Worm (Caenorhabditis elegans) whole organism, L4 larva: Measurements from ENCODE around the gene tbx-9.

Source experiments
- F49E8.2 ChIP-seq: sonication (generic microtip); optimal IDR thresholded peaks from 2 replicates; lab custom pipeline; 2016; ENCODE audit warnings: missing compliant biosample characterization, mild to moderate bottlenecking, missing genetic modification characterization, borderline replicate concordance
- T26A8.4 ChIP-seq: fragments of 200-800 bp; sonication (Bioruptor generic); IDR thresholded peaks from 2 replicates; pipeline ENCODE4 v1.3.6; 2022; ENCODE audit warnings: missing genetic modification characterization, missing compliant biosample characterization
- Y48G9A.11 ChIP-seq: fragments of 200-800 bp; sonication (Bioruptor generic); IDR thresholded peaks from 2 replicates; pipeline ENCODE4 v1.3.6; 2022; ENCODE audit warnings: missing genetic modification reagents, missing genetic modification characterization, missing compliant biosample characterization
- ama-1 ChIP-seq: fragments of 150-350 bp; optimal IDR thresholded peaks from 2 replicates; lab custom pipeline; 2014; ENCODE audit warnings: inconsistent platforms, mixed read lengths
- arid-1 ChIP-seq: fragments of 200-800 bp; sonication (Bioruptor generic); conservative IDR thresholded peaks from 2 replicates; pipeline ENCODE4 v1.3.6; 2022; ENCODE audit warnings: missing genetic modification reagents, missing genetic modification characterization, missing compliant biosample characterization
- ceh-32 ChIP-seq: sonication (generic microtip); optimal IDR thresholded peaks from 2 replicates; lab custom pipeline; 2016; ENCODE audit warnings: mild to moderate bottlenecking, missing genetic modification characterization, missing compliant biosample characterization; ENCODE audit not compliant: poor library complexity
- ceh-44 ChIP-seq: fragments of 200-800 bp; sonication (Bioruptor generic); IDR thresholded peaks from 2 replicates; pipeline ENCODE4 v1.3.6; 2022; ENCODE audit warnings: missing genetic modification reagents, missing genetic modification characterization, missing compliant biosample characterization
- daf-16 ChIP-seq, 3 experiments: sonication (generic microtip); optimal IDR thresholded peaks; 2 replicates each; lab custom pipeline; 2016 to 2017; ENCODE audit warnings: missing genetic modification characterization in 3 of 3, missing genetic modification reagents in 3 of 3, mild to moderate bottlenecking in 2 of 3, missing compliant biosample characterization in 2 of 3, missing biosample characterization in 1 of 3, moderate library complexity in 1 of 3
- dmd-6 ChIP-seq: fragments of 200-800 bp; sonication (Bioruptor generic); IDR thresholded peaks from 2 replicates; pipeline ENCODE4 v1.3.6; 2022; ENCODE audit warnings: missing genetic modification reagents, missing genetic modification characterization, missing compliant biosample characterization
- dpl-1 ChIP-seq: fragments of 150-350 bp; optimal IDR thresholded peaks from 2 replicates; lab custom pipeline; 2014; ENCODE audit warnings: missing biosample characterization, missing genetic modification reagents, missing genetic modification characterization
- dve-1 ChIP-seq: sonication (generic microtip); optimal IDR thresholded peaks from 2 replicates; lab custom pipeline; 2017; ENCODE audit warnings: antibody characterized with exemption, mild to moderate bottlenecking, missing genetic modification characterization, missing compliant biosample characterization; ENCODE audit not compliant: insufficient read depth
- egl-43 ChIP-seq: fragments of 200-800 bp; sonication (Bioruptor generic); IDR thresholded peaks from 2 replicates; pipeline ENCODE4 v1.3.6; 2022; ENCODE audit warnings: missing genetic modification reagents, missing genetic modification characterization, missing compliant biosample characterization
- fos-1 ChIP-seq: fragments of 150-350 bp; optimal IDR thresholded peaks from 2 replicates; lab custom pipeline; 2014; ENCODE audit warnings: missing biosample characterization, missing genetic modification characterization
- hlh-11 ChIP-seq: fragments of 200-800 bp; sonication (Bioruptor generic); optimal IDR thresholded peaks from 2 replicates; lab custom pipeline; 2018; ENCODE audit warnings: mild to moderate bottlenecking, missing genetic modification characterization, missing compliant biosample characterization
- hlh-30 ChIP-seq: sonication (generic microtip); optimal IDR thresholded peaks from 2 replicates; lab custom pipeline; 2017; ENCODE audit warnings: antibody characterized with exemption, mild to moderate bottlenecking, missing genetic modification characterization, missing compliant biosample characterization; ENCODE audit not compliant: insufficient read depth
- lin-38 ChIP-seq: fragments of 200-800 bp; sonication (Bioruptor generic); IDR thresholded peaks from 2 replicates; pipeline ENCODE4 v1.3.6; 2022; ENCODE audit warnings: missing genetic modification reagents, missing genetic modification characterization, missing compliant biosample characterization
- mdt-29 ChIP-seq: fragments of 200-800 bp; sonication (Bioruptor generic); IDR thresholded peaks from 2 replicates; pipeline ENCODE4 v1.3.6; 2022; ENCODE audit warnings: missing genetic modification reagents, missing genetic modification characterization, missing compliant biosample characterization
- mes-2 ChIP-seq: sonication (generic microtip); optimal IDR thresholded peaks from 2 replicates; lab custom pipeline; 2016; ENCODE audit warnings: missing genotype, mild to moderate bottlenecking, missing genetic modification characterization, missing compliant biosample characterization; ENCODE audit not compliant: poor library complexity, severe bottlenecking
- nhr-28 ChIP-seq: fragments of 150-350 bp; optimal IDR thresholded peaks from 2 replicates; lab custom pipeline; 2014; ENCODE audit warnings: missing biosample characterization, missing genetic modification characterization
- nhr-41 ChIP-seq: fragments of 200-800 bp; sonication (Bioruptor generic); IDR thresholded peaks from 2 replicates; pipeline ENCODE4 v1.3.6; 2022; ENCODE audit warnings: missing genetic modification reagents, missing genetic modification characterization, missing compliant biosample characterization
- nhr-48 ChIP-seq: sonication (generic microtip); optimal IDR thresholded peaks from 2 replicates; lab custom pipeline; 2016; ENCODE audit warnings: mild to moderate bottlenecking, missing genetic modification characterization, missing compliant biosample characterization
- nhr-6 ChIP-seq: fragments of 150-350 bp; optimal IDR thresholded peaks from 2 replicates; lab custom pipeline; 2014; ENCODE audit warnings: missing biosample characterization, missing genetic modification characterization
- pha-4 ChIP-seq, 2 experiments: fragments of 150-350 bp in 1 of 2; fragments of 200-800 bp in 1 of 2; sonication (Bioruptor generic) in 1 of 2; IDR thresholded peaks in 1 of 2; optimal IDR thresholded peaks in 1 of 2; 2 replicates each; pipeline versions ENCODE4 v1.3.6 to Lab custom; 2014 to 2022; ENCODE audit warnings: missing genetic modification characterization in 2 of 2, missing genetic modification reagents in 2 of 2, missing biosample characterization in 1 of 2, missing compliant biosample characterization in 1 of 2
- php-3 ChIP-seq: fragments of 200-800 bp; sonication (Bioruptor generic); IDR thresholded peaks from 2 replicates; pipeline ENCODE4 v1.3.6; 2022; ENCODE audit warnings: missing genetic modification reagents, missing genetic modification characterization, missing compliant biosample characterization
- set-16 ChIP-seq: fragments of 200-800 bp; sonication (Bioruptor generic); IDR thresholded peaks from 2 replicates; pipeline ENCODE4 v1.3.6; 2022; ENCODE audit warnings: missing genetic modification reagents, missing genetic modification characterization, missing compliant biosample characterization
- snpc-1.2 ChIP-seq: fragments of 200-800 bp; sonication (Bioruptor generic); IDR thresholded peaks from 2 replicates; pipeline ENCODE4 v1.3.6; 2022; ENCODE audit warnings: missing genetic modification reagents, missing genetic modification characterization, missing compliant biosample characterization
- tra-1 ChIP-seq: fragments of 200-800 bp; sonication (Bioruptor generic); IDR thresholded peaks from 2 replicates; pipeline ENCODE4 v1.3.6; 2022; ENCODE audit warnings: missing genetic modification reagents, missing genetic modification characterization, missing compliant biosample characterization
- unc-130 ChIP-seq: sonication (generic microtip); optimal IDR thresholded peaks from 2 replicates; lab custom pipeline; 2016; ENCODE audit warnings: missing genetic modification reagents, missing genetic modification characterization, missing compliant biosample characterization
- unc-62 ChIP-seq, 3 experiments: fragments of 150-350 bp in 1 of 3; sonication (generic microtip); optimal IDR thresholded peaks in 2 of 3; peaks in 1 of 3; 1 replicate in 1 of 3; 2 replicates in 2 of 3; lab custom pipeline; 2014 to 2017; ENCODE audit warnings: missing biosample characterization in 3 of 3, missing genetic modification characterization in 3 of 3, missing genetic modification reagents in 3 of 3, missing genotype in 1 of 3

Gene tbx-9

ce11 chrIII:10328565-10329541 is 12.8 kb downstream of the tbx-9 start:
- TF ChIP-seq fos-1 (tag; lab: Kevin White, UChicago), result no peak
- TF ChIP-seq tra-1 (GFP tag; lab: Robert Waterston, UW), result no peak
- TF ChIP-seq nhr-41 (GFP tag; lab: Robert Waterston, UW), result no peak
- TF ChIP-seq ama-1 (lab: Kevin White, UChicago), result no peak
- peak; percentile 7 for TF ChIP-seq nhr-28 (tag; lab: Kevin White, UChicago)
- TF ChIP-seq dve-1 (tag; lab: Kevin White, UChicago), result peak; percentile 13
- TF ChIP-seq set-16 (GFP tag; lab: Robert Waterston, UW), result peak; percentile 89
- 0 out of 2 replicates have a peak, but pooled peaks have one; percentile 29 for TF ChIP-seq Y48G9A.11
- TF ChIP-seq daf-16 (GFP tag; optimal IDR thresholded peaks at IDR 0.05; lab: Kevin White, UChicago), result no peak
- peak; percentile 44 for TF ChIP-seq daf-16 (tag; optimal IDR thresholded peaks at IDR 0.05; lab: Kevin White, UChicago)
- peak in 1 of 2 experiments; percentile 89 for TF ChIP-seq unc-62 (GFP tag; optimal IDR thresholded peaks at IDR 0.05 in 1 of 2; lab: Kevin White, UChicago)
- no peak for TF ChIP-seq unc-62 (tag; optimal IDR thresholded peaks at IDR 0.05; lab: Kevin White, UChicago)
- TF ChIP-seq hlh-11 (tag; lab: Kevin White, UChicago), result peak; percentile 0
- peak; percentile 21; the same call in 1 of the 2 replicates for TF ChIP-seq dmd-6 (GFP tag; lab: Robert Waterston, UW)
- 0 out of 2 replicates have a peak, but pooled peaks have one; percentile 7 for TF ChIP-seq php-3 (GFP tag; lab: Robert Waterston, UW)
- no peak for TF ChIP-seq pha-4 (GFP tag; IDR thresholded peaks at IDR 0.05; lab: Robert Waterston, UW)
- TF ChIP-seq pha-4 (tag; optimal IDR thresholded peaks at IDR 0.05; lab: Kevin White, UChicago), result peak; percentile 49
- TF ChIP-seq nhr-48, result no peak
- peak; percentile 32 for TF ChIP-seq hlh-30 (tag; lab: Kevin White, UChicago)
- peak; percentile 29 for TF ChIP-seq nhr-6 (tag; lab: Kevin White, UChicago)

ce11 chrIII:10326327-10326726 is 15.3 kb downstream of the tbx-9 start:
- TF ChIP-seq set-16 (GFP tag; lab: Robert Waterston, UW) (peak; percentile 79), egl-43 (GFP tag; lab: Robert Waterston, UW) (peak; percentile 61; the same call in 1 of the 2 replicates), mdt-29 (GFP tag; lab: Robert Waterston, UW) (no peak)

- TF ChIP-seq dpl-1 (GFP tag; lab: Kevin White, UChicago) (peak; percentile 37), ceh-32 (tag; lab: Kevin White, UChicago) (no peak)
Measured at ce11 chrIII:10320788-10321187, 20.9 kb downstream of the tbx-9 start, which contains the start of gene sas-7. Gene sas-7 (plus strand): TSS chrIII:10321019.

- TF ChIP-seq F49E8.2 (tag; lab: Kevin White, UChicago) (peak; percentile 43), ceh-44 (GFP tag; lab: Robert Waterston, UW) (0 out of 2 replicates have a peak, but pooled peaks have one; percentile 4), mes-2 (tag; lab: Kevin White, UChicago) (peak; percentile 3), lin-38 (GFP tag; lab: Robert Waterston, UW) (peak; percentile 79), unc-130 (peak; percentile 74), snpc-1.2 (GFP tag; lab: Robert Waterston, UW) (peak; percentile 69; the same call in 1 of the 2 replicates), T26A8.4 (GFP tag; lab: Robert Waterston, UW) (0 out of 2 replicates have a peak, but pooled peaks have one; percentile 22), arid-1 (GFP tag; lab: Robert Waterston, UW) (peak; percentile 27; the same call in 1 of the 2 replicates), Y48G9A.11 (0 out of 2 replicates have a peak, but pooled peaks have one; percentile 59)
Measured at ce11 chrIII:10320228-10320705, 21.4 kb downstream of the tbx-9 start.
